Fruit fly (Drosophila melanogaster): ENCODE measurements around the gene Pvr.

DNA sequence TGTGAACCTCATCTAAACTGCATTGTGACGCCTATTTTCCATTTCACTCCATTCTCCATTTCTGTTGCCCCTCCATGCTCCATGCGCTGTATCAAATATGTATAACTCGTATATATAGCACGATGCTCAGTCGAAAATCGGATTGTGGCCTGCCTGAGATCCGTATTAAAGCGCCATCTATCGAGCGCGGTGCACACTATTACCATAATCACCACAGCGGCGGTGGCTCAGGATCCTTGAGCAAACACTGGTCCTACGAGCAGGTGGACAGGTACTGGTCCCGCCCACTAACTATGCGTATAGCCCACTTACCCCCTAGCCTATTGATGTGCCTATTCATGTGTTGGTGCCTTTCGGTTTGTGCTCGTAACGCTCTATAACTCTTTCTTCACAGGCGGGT, 54.7 kb downstream of the Pvr start:
- TF ChIP-seq dmrt93B (GFP tag; optimal IDR thresholded peaks at IDR 0.05) (no peak), sv (GFP tag; optimal IDR thresholded peaks at IDR 0.05) (no peak), rgr (GFP tag; optimal IDR thresholded peaks at IDR 0.05) (no peak), dl (GFP tag; optimal IDR thresholded peaks at IDR 0.05; ENCODE audit: insufficient read depth in 1 of 2, partially characterized antibody in 2 of 2) (no peak), usp (GFP tag; optimal IDR thresholded peaks at IDR 0.05) (no peak), Hr78 (GFP tag; optimal IDR thresholded peaks at IDR 0.05) (no peak), br (GFP tag; optimal IDR thresholded peaks at IDR 0.05) (no peak), jim (GFP tag; optimal IDR thresholded peaks at IDR 0.05) (no peak), ey (GFP tag; optimal IDR thresholded peaks at IDR 0.05) (no peak), HLH106 (tag; optimal IDR thresholded peaks at IDR 0.05) (no peak), Myc (optimal IDR thresholded peaks at IDR 0.05) (no peak), pan (optimal IDR thresholded peaks at IDR 0.05) (no peak)
